Worm (Caenorhabditis elegans): Measurements from ENCODE around the gene C45B2.2.

ce11 chrX:6087676-6088075 lies 3.1 kb downstream of the C45B2.2 start, which contains the start of gene C45B2.8:
- TF ChIP-seq unc-39 (tag; optimal IDR thresholded peaks at IDR 0.05), result no peak
- TF ChIP-seq ama-1 (optimal IDR thresholded peaks at IDR 0.05), result no peak
- no peak for TF ChIP-seq nhr-12 (tag; optimal IDR thresholded peaks at IDR 0.05)
- no peak for TF ChIP-seq alr-1 (tag; optimal IDR thresholded peaks at IDR 0.05)
- TF ChIP-seq R02D3.7 (tag; optimal IDR thresholded peaks at IDR 0.05), result no peak
- no peak for TF ChIP-seq nhr-11 (tag; optimal IDR thresholded peaks at IDR 0.05)
- TF ChIP-seq mbf-1 (tag; optimal IDR thresholded peaks at IDR 0.05), result no peak
- TF ChIP-seq egl-27 (tag; optimal IDR thresholded peaks at IDR 0.05), result no peak
- TF ChIP-seq lin-39 (tag; optimal IDR thresholded peaks at IDR 0.05), result no peak
- no peak for TF ChIP-seq F13H6.1 (tag; optimal IDR thresholded peaks at IDR 0.05)
- no peak for TF ChIP-seq lsy-2 (tag; optimal IDR thresholded peaks at IDR 0.05)
- no peak for TF ChIP-seq nhr-77 (tag; optimal IDR thresholded peaks at IDR 0.05)
- TF ChIP-seq ztf-11 (tag; optimal IDR thresholded peaks at IDR 0.05), result no peak
